Fruit fly (Drosophila melanogaster) whole organism, embryonic: ENCODE measurements around the gene CG4660.

Experiments used
- BtbVII ChIP-seq: fragments of 200-800 bp; sonication (Bioruptor generic); optimal IDR thresholded peaks from 3 replicates; lab custom pipeline; 2017; ENCODE audit warnings: missing biosample characterization, mild to moderate bottlenecking, missing genetic modification characterization
- CG10959 ChIP-seq: fragments of 200-800 bp; sonication (Bioruptor generic); IDR thresholded peaks from 2 replicates; pipeline ENCODE4 v1.3.6; 2022; ENCODE audit warnings: missing biosample characterization, missing genetic modification characterization
- CG12744 ChIP-seq: fragments of 200-800 bp; sonication (Bioruptor generic); optimal IDR thresholded peaks from 2 replicates; lab custom pipeline; 2016; ENCODE audit warnings: missing biosample characterization, missing genetic modification characterization
- CG16863 ChIP-seq: fragments of 200-800 bp; sonication (Bioruptor generic); optimal IDR thresholded peaks from 3 replicates; lab custom pipeline; 2016; ENCODE audit warnings: missing biosample characterization, missing genetic modification characterization
- CG1792 ChIP-seq: fragments of 200-800 bp; sonication (Bioruptor generic); optimal IDR thresholded peaks from 2 replicates; lab custom pipeline; 2016; ENCODE audit warnings: missing biosample characterization, missing genetic modification characterization
- CG18476 ChIP-seq: fragments of 200-800 bp; sonication (Bioruptor generic); optimal IDR thresholded peaks from 2 replicates; lab custom pipeline; 2016; ENCODE audit warnings: missing biosample characterization, mild to moderate bottlenecking, missing genetic modification characterization
- CG2199 ChIP-seq: fragments of 200-800 bp; sonication (Bioruptor generic); IDR thresholded peaks from 3 replicates; pipeline ENCODE4 v1.3.6; 2022; ENCODE audit warnings: missing biosample characterization, missing genetic modification characterization
- CG2202 ChIP-seq: fragments of 200-800 bp; sonication (Bioruptor generic); optimal IDR thresholded peaks from 2 replicates; lab custom pipeline; 2018; ENCODE audit warnings: missing biosample characterization, mild to moderate bottlenecking, missing genetic modification characterization
- CG31365 ChIP-seq: fragments of 200-800 bp; sonication (Bioruptor generic); optimal IDR thresholded peaks from 2 replicates; lab custom pipeline; 2018; ENCODE audit warnings: missing biosample characterization, mild to moderate bottlenecking, missing genetic modification characterization
- CG34376 ChIP-seq: fragments of 200-800 bp; sonication (Bioruptor generic); optimal IDR thresholded peaks from 2 replicates; lab custom pipeline; 2018; ENCODE audit warnings: missing biosample characterization, mild to moderate bottlenecking, missing genetic modification characterization
- CG3726 ChIP-seq: fragments of 200-800 bp; sonication (Bioruptor generic); IDR thresholded peaks from 3 replicates; pipeline ENCODE4, ENCODE4 v1.3.6; 2022; ENCODE audit warnings: missing biosample characterization, missing genetic modification characterization
- CG42726 ChIP-seq: fragments of 200-800 bp; sonication (Bioruptor generic); IDR thresholded peaks from 2 replicates; pipeline ENCODE4 v1.3.6; 2022; ENCODE audit warnings: missing biosample characterization, missing genetic modification characterization; ENCODE audit not compliant: partially characterized antibody
- CG4360 ChIP-seq: fragments of 200-800 bp; sonication (Bioruptor generic); IDR thresholded peaks from 2 replicates; pipeline ENCODE4 v1.3.6; 2022; ENCODE audit warnings: missing biosample characterization, missing genetic modification characterization
- CG9609 ChIP-seq: fragments of 200-800 bp; sonication (Bioruptor generic); optimal IDR thresholded peaks from 3 replicates; lab custom pipeline; 2016; ENCODE audit warnings: missing biosample characterization, missing genetic modification characterization
- CTCF ChIP-seq: fragments of 200-800 bp; sonication (Bioruptor generic); optimal IDR thresholded peaks from 2 replicates; lab custom pipeline; 2017; ENCODE audit warnings: missing biosample characterization, mild to moderate bottlenecking, missing genetic modification characterization, moderate library complexity
- D19A ChIP-seq: fragments of 200-800 bp; optimal IDR thresholded peaks from 3 replicates; lab custom pipeline; 2019; ENCODE audit warnings: missing biosample characterization, mild to moderate bottlenecking, missing genetic modification characterization, moderate library complexity
- Drgx ChIP-seq: fragments of 200-800 bp; sonication (Bioruptor generic); IDR thresholded peaks from 2 replicates; pipeline ENCODE4 v1.3.6; 2022; ENCODE audit warnings: missing biosample characterization, missing genetic modification characterization
- Ets65A ChIP-seq: fragments of 200-800 bp; sonication (Bioruptor generic); peaks from one replicate; lab custom pipeline; 2016; ENCODE audit warnings: missing biosample characterization, missing genetic modification characterization
- Fer2 ChIP-seq: fragments of 200-800 bp; sonication (Bioruptor generic); optimal IDR thresholded peaks from 2 replicates; lab custom pipeline; 2018; ENCODE audit warnings: missing biosample characterization, mild to moderate bottlenecking, missing genetic modification characterization, moderate library complexity
- HLH54F ChIP-seq: fragments of 200-800 bp; sonication (Bioruptor generic); optimal IDR thresholded peaks from 3 replicates; lab custom pipeline; 2016; ENCODE audit warnings: missing biosample characterization, missing genetic modification characterization
- Hmr ChIP-seq: fragments of 200-800 bp; sonication (Bioruptor generic); optimal IDR thresholded peaks from 3 replicates; lab custom pipeline; 2017; ENCODE audit warnings: mild to moderate bottlenecking, missing biosample characterization, missing genetic modification reagents, missing genetic modification characterization
- Hmx ChIP-seq: fragments of 200-800 bp; sonication (Bioruptor generic); optimal IDR thresholded peaks from 2 replicates; lab custom pipeline; 2016; ENCODE audit warnings: missing biosample characterization, missing genetic modification characterization
- MESR4 ChIP-seq: fragments of 200-800 bp; sonication (Bioruptor generic); optimal IDR thresholded peaks from 2 replicates; lab custom pipeline; 2018; ENCODE audit warnings: missing biosample characterization, mild to moderate bottlenecking, missing genetic modification characterization, moderate library complexity
- Myb ChIP-seq: fragments of 200-800 bp; sonication (Bioruptor generic); optimal IDR thresholded peaks from 2 replicates; lab custom pipeline; 2016; ENCODE audit warnings: missing biosample characterization, missing genetic modification characterization
- NC2α ChIP-seq: fragments of 200-800 bp; sonication (Bioruptor generic); optimal IDR thresholded peaks from 2 replicates; lab custom pipeline; 2016; ENCODE audit warnings: missing biosample characterization, missing genetic modification characterization
- Nf-YB ChIP-seq: fragments of 200-800 bp; sonication (Bioruptor generic); optimal IDR thresholded peaks from 3 replicates; lab custom pipeline; 2019; ENCODE audit warnings: missing biosample characterization, mild to moderate bottlenecking, missing genetic modification characterization, moderate library complexity
- Scr ChIP-seq: fragments of 200-800 bp; sonication (Bioruptor generic); IDR thresholded peaks from 2 replicates; pipeline ENCODE4 v1.3.6; 2022; ENCODE audit warnings: missing biosample characterization, missing genetic modification characterization; ENCODE audit not compliant: partially characterized antibody
- Side ChIP-seq: fragments of 200-800 bp; sonication (Bioruptor generic); optimal IDR thresholded peaks from 2 replicates; lab custom pipeline; 2016; ENCODE audit warnings: missing biosample characterization, missing genetic modification characterization
- br ChIP-seq: fragments of >200 bp; optimal IDR thresholded peaks from 2 replicates; lab custom pipeline; 2017
- cas ChIP-seq: fragments of 200-800 bp; sonication (Bioruptor generic); IDR thresholded peaks from 2 replicates; pipeline ENCODE4 v1.3.6; 2022; ENCODE audit warnings: missing biosample characterization, missing genetic modification characterization
- grn ChIP-seq: fragments of 200-800 bp; sonication (Bioruptor generic); optimal IDR thresholded peaks from 3 replicates; lab custom pipeline; 2017; ENCODE audit warnings: missing biosample characterization, missing genetic modification characterization
- insv ChIP-seq, 2 experiments: fragments of 200-800 bp; sonication (Bioruptor generic); optimal IDR thresholded peaks; 3 replicates each; lab custom pipeline; 2016 to 2018; ENCODE audit warnings: missing biosample characterization in 2 of 2, missing genetic modification characterization in 2 of 2
- lola ChIP-seq, 3 experiments: fragments of >200 bp in 2 of 3; fragments of 200-800 bp in 1 of 3; sonication (Bioruptor generic) in 1 of 3; optimal IDR thresholded peaks; 2 replicates each; lab custom pipeline; 2017 to 2019; ENCODE audit warnings: missing biosample characterization in 3 of 3, missing genetic modification characterization in 3 of 3, mild to moderate bottlenecking in 1 of 3, moderate library complexity in 1 of 3
- repo ChIP-seq: fragments of 200-800 bp; sonication (Bioruptor generic); optimal IDR thresholded peaks from 2 replicates; lab custom pipeline; 2016; ENCODE audit warnings: missing biosample characterization, missing genetic modification characterization
- sd ChIP-seq: fragments of 200-800 bp; sonication (Bioruptor generic); optimal IDR thresholded peaks from 3 replicates; lab custom pipeline; 2018; ENCODE audit warnings: missing biosample characterization, mild to moderate bottlenecking, missing genetic modification characterization, moderate library complexity
- sens ChIP-seq: fragments of 200-800 bp; sonication (Bioruptor generic); peaks from one replicate; lab custom pipeline; 2016; ENCODE audit warnings: missing biosample characterization, missing genetic modification characterization
- slp2 ChIP-seq: fragments of 200-800 bp; sonication (Bioruptor generic); optimal IDR thresholded peaks from 2 replicates; lab custom pipeline; 2016; ENCODE audit warnings: missing biosample characterization, missing genetic modification characterization
- sna ChIP-seq: fragments of 200-800 bp; sonication (Bioruptor generic); IDR thresholded peaks from 2 replicates; pipeline ENCODE4 v1.3.6; 2022; ENCODE audit warnings: missing biosample characterization, missing genetic modification characterization; ENCODE audit not compliant: partially characterized antibody
- sug ChIP-seq: fragments of 200-800 bp; optimal IDR thresholded peaks from 2 replicates; lab custom pipeline; 2019; ENCODE audit warnings: missing biosample characterization, mild to moderate bottlenecking, missing genetic modification characterization, moderate library complexity
- tap ChIP-seq: fragments of 200-800 bp; optimal IDR thresholded peaks from 3 replicates; lab custom pipeline; 2019; ENCODE audit warnings: missing biosample characterization, mild to moderate bottlenecking, missing genetic modification characterization, moderate library complexity
- tna ChIP-seq: fragments of 200-800 bp; sonication (Bioruptor generic); IDR thresholded peaks from 2 replicates; pipeline ENCODE4 v1.3.6; 2022; ENCODE audit warnings: missing biosample characterization, missing genetic modification characterization; ENCODE audit not compliant: partially characterized antibody
- yki ChIP-seq: fragments of >200 bp; optimal IDR thresholded peaks from 3 replicates; lab custom pipeline; 2018

Gene CG4660

dm6 chrX:6059135-6059824 is 21.9 kb downstream of the CG4660 start (continued):
- TF ChIP-seq NC2α (GFP tag; lab: Kevin White, UChicago) = no peak
- TF ChIP-seq slp2 (GFP tag; lab: Kevin White, UChicago) = no peak
- no peak for TF ChIP-seq sd (tag; lab: Kevin White, UChicago)
- TF ChIP-seq cas = no peak
- 0 out of 2 replicates have a peak, but pooled peaks have one; percentile 13 for TF ChIP-seq CG10959 (GFP tag; lab: Robert Waterston, UW)
- TF ChIP-seq CG18476 (GFP tag; lab: Kevin White, UChicago) = no peak
- TF ChIP-seq Side (GFP tag; lab: Kevin White, UChicago) = no peak
- TF ChIP-seq CG9609 (GFP tag; lab: Kevin White, UChicago) = no peak
- no peak for TF ChIP-seq Fer2 (tag; lab: Kevin White, UChicago)
- no peak for TF ChIP-seq insv (GFP tag; optimal IDR thresholded peaks at IDR 0.05; lab: Kevin White, UChicago)
- TF ChIP-seq lola (GFP tag; optimal IDR thresholded peaks at IDR 0.05; lab: Kevin White, UChicago) = no peak
- TF ChIP-seq br (lab: Kevin White, UChicago) = no peak
- no peak for TF ChIP-seq CG2202 (tag; lab: Kevin White, UChicago)
- TF ChIP-seq BtbVII (GFP tag; lab: Kevin White, UChicago) = no peak
- no peak for TF ChIP-seq CG34376 (GFP tag; lab: Kevin White, UChicago)
- TF ChIP-seq grn (GFP tag; lab: Kevin White, UChicago) = no peak
- TF ChIP-seq CG16863 (GFP tag; lab: Kevin White, UChicago) = peak; percentile 0
- TF ChIP-seq Nf-YB (GFP tag; lab: Kevin White, UChicago) = no peak

DNA sequence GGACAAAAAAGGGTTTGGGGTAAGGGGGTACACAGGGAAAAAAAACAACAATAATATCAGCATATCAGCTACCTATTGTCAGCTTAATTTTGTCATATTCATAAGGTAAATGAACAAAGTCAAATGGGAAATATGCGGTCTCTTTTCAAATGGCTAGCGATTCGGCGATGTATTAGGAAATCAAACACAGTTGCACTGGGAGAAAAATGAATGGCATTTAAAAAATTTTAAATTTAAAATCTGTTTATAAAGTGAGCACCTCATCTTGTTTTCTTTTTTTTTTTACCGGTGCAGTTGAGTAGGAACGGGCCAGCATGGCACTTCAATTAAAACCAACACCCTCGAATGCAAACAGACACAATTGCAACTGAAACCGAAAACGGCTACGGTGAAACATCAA is 27.1 kb downstream of the CG4660 start:
- TF ChIP-seq sens (GFP tag; lab: Kevin White, UChicago) (peak; percentile 1), D19A (tag; lab: Kevin White, UChicago) (no peak)

DNA sequence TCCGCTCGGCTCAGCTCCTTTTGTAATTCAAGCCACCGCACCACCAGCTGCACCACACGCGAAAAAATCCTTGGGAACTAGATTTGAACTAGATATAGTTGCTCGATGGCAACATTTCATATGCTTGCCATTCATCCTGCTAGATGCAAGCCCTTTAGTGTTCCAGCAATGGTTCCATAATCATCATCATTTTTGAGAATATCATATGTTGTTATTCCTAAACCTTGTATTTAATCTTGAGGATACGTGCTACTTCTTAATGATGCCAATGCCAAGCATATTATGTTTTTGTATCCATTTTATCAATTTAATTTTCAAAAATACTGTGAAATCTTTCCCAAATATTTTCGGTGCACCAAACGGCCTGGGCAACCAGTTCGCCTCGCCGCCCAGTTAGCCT is 28.3 kb downstream of the CG4660 start:
- TF ChIP-seq Drgx (GFP tag; lab: Robert Waterston, UW) (peak; percentile 50; the same call in 1 of the 2 replicates), sna (GFP tag; lab: Robert Waterston, UW) (no peak)

DNA sequence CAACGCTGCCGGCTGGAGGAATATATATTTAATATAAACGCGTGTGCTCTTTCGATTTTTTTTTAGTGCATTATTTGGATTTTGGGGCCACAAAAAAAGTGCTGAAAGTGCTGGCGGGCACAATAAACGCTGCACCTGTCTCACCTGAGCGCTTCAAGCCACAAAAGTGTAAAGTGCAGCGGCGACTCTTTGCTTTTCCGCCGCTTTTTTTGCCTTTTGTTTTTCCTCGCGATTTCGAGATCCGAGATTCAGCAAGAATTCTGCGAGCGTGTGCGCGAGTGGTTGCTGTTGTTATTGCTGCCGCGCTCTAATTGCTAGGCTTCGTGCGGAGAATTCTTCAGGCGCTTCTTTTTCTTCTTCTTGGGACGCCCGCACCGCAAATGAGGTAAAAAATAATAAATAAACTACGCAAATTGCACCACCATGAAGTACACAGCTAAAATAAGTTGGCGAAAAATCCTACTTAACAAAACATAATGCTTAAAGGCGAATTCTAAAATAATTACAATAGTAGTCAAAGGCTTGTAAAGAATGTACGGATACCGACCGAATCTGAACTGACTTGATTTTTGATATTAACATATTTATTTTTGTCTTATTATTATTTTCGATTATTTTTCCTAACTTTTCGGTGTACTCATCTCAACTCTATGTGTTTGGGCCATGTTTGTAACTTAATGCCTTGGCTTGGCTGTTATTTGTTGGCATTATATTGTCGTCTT is 30.1 kb downstream of the CG4660 start:
- TF ChIP-seq repo (GFP tag; lab: Kevin White, UChicago) = no peak
- TF ChIP-seq Hmx = no peak
- TF ChIP-seq HLH54F (GFP tag; lab: Kevin White, UChicago) = no peak
- no peak for TF ChIP-seq CG4360 (GFP tag; lab: Robert Waterston, UW)
- TF ChIP-seq tna (GFP tag; lab: Robert Waterston, UW) = no peak
- TF ChIP-seq CG12744 (GFP tag; lab: Kevin White, UChicago) = no peak
- TF ChIP-seq Drgx (GFP tag; lab: Robert Waterston, UW) = 0 out of 2 replicates have a peak, but pooled peaks have one; percentile 7
- TF ChIP-seq Ets65A (GFP tag; lab: Kevin White, UChicago) = peak; percentile 31
- TF ChIP-seq MESR4 (GFP tag; lab: Kevin White, UChicago) = no peak
- TF ChIP-seq, all 482 proteins: peak for 2

DNA sequence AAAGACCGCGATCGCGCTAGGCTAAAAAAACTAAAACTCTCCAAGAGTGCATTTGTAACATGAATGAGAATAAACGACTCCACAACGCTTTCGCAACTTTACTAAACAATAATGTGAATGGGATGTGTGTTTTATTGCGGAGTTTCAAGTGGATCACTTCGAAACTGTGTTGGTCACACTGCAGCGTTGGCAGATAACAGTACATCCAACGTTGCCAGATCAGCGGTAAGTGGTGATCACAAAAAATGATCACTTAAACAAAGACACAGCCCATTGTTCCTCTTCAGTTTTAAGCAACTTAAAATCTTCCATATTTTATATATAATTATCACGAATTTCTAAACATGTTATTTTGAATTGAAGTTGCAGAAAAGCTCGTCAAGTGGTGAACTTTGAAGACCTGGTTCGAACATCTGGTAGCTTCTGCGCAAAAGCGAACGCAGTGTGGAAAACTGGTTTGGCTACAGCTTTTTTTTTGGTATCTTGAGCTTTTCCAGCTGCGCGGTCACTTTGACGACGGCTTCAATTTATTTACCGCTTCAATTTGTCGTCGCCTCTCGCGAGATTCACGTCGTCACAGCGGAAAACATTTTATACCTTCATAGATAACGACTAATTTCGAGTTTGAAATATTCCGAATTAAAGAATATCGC is 30.8 kb downstream of the CG4660 start, which contains the start of gene CG5921:
Gene CG5921, plus strand, starts transcription at position 547 of the 653 bp plus-strand sequence.
- TF ChIP-seq CG42726 (no peak), CG3726 (no peak), CG18476 (GFP tag; lab: Kevin White, UChicago) (no peak), Myb (GFP tag; lab: Kevin White, UChicago) (no peak), CG2199 (GFP tag; lab: Robert Waterston, UW) (no peak), tap (no peak), CTCF (GFP tag; lab: Kevin White, UChicago) (peak; percentile 21), CG1792 (no peak), CG31365 (no peak), Hmr (GFP tag; lab: Kevin White, UChicago) (peak; percentile 22), yki (lab: Kevin White, UChicago) (no peak), Scr (GFP tag; lab: Robert Waterston, UW) (0 out of 2 replicates have a peak, but pooled peaks have one; percentile 9), sug (tag; lab: Kevin White, UChicago) (no peak)
